Worm (Caenorhabditis elegans) whole organism, L2 larva: Measurements from ENCODE around the gene F08G12.3.

ENCODE experiments used
- Y55F3AM.14 ChIP-seq: fragments of 200-800 bp; sonication (Bioruptor generic); optimal IDR thresholded peaks from 2 replicates; lab custom pipeline; 2018; ENCODE audit warnings: mild to moderate bottlenecking, missing genetic modification characterization, missing compliant biosample characterization
- ZK546.5 ChIP-seq: sonication (generic microtip); optimal IDR thresholded peaks from 2 replicates; lab custom pipeline; 2017; ENCODE audit warnings: missing biosample characterization, missing genetic modification characterization
- aly-2 ChIP-seq: fragments of 150-350 bp; optimal IDR thresholded peaks from 2 replicates; lab custom pipeline; 2014; ENCODE audit warnings: missing biosample characterization, missing genetic modification characterization
- lin-39 ChIP-seq: fragments of 150-350 bp; optimal IDR thresholded peaks from 2 replicates; lab custom pipeline; 2014; ENCODE audit warnings: missing biosample characterization, missing genetic modification reagents, missing genetic modification characterization
- mdl-1 ChIP-seq, 2 experiments: fragments of 150-350 bp in 1 of 2; sonication (generic microtip) in 1 of 2; optimal IDR thresholded peaks; 2 replicates each; lab custom pipeline; 2017; ENCODE audit warnings: missing biosample characterization in 2 of 2, missing genetic modification characterization in 2 of 2
- nhr-21 ChIP-seq: fragments of 150-350 bp; optimal IDR thresholded peaks from 2 replicates; lab custom pipeline; 2014; ENCODE audit warnings: missing biosample characterization, missing genetic modification characterization
- nhr-237 ChIP-seq: fragments of 150-350 bp; optimal IDR thresholded peaks from 2 replicates; lab custom pipeline; 2014; ENCODE audit warnings: missing biosample characterization, missing genetic modification characterization
- nhr-25 ChIP-seq: fragments of 150-350 bp; sonication (generic microtip); optimal IDR thresholded peaks from 3 replicates; lab custom pipeline; 2014; ENCODE audit warnings: missing biosample characterization, missing genetic modification characterization
- skn-1 ChIP-seq: sonication (generic microtip); optimal IDR thresholded peaks from 2 replicates; lab custom pipeline; 2017; ENCODE audit warnings: missing biosample characterization, missing genetic modification characterization
- snpc-4 ChIP-seq: fragments of 150-350 bp; optimal IDR thresholded peaks from 2 replicates; lab custom pipeline; 2014; ENCODE audit warnings: missing biosample characterization, missing genetic modification characterization
- unc-55 ChIP-seq: fragments of 150-350 bp; sonication (generic microtip); optimal IDR thresholded peaks from 3 replicates; lab custom pipeline; 2014; ENCODE audit warnings: missing biosample characterization, missing genetic modification reagents, missing genetic modification characterization
- unc-62 ChIP-seq: fragments of 150-350 bp; optimal IDR thresholded peaks from 2 replicates; lab custom pipeline; 2014; ENCODE audit warnings: missing biosample characterization, missing genetic modification reagents, missing genetic modification characterization
- zag-1 ChIP-seq: fragments of 150-350 bp; optimal IDR thresholded peaks from 2 replicates; lab custom pipeline; 2014; ENCODE audit warnings: missing biosample characterization, missing genetic modification characterization
- ztf-4 ChIP-seq: fragments of 150-350 bp; optimal IDR thresholded peaks from 2 replicates; lab custom pipeline; 2014; ENCODE audit warnings: missing biosample characterization, missing genetic modification characterization

DNA sequence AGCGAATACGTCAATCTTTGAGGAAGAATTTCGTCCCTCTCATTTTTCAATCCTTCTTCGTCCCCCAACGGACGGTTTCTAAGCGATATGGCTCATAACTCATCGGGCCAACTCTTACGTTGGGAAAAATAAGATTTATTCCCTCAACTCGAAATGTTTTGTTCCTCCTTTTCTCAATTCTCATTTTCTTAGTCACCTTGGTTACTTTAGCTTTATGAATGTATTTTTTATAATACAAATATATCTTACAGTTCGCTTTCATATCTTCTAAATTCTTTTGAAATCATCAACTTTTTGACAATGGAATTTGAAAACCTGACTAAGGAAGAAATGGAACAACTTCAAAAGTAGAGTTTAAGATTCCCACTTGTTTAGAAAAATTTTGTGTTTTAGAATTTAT, 29.4 kb downstream of the F08G12.3 start, which contains the start of gene npr-9:
- TF ChIP-seq unc-62 (GFP tag; lab: Kevin White, UChicago) = no peak
- no peak for TF ChIP-seq mdl-1 (tag; optimal IDR thresholded peaks at IDR 0.05; lab: Kevin White, UChicago)
- no peak for TF ChIP-seq lin-39 (tag; lab: Kevin White, UChicago)
- TF ChIP-seq aly-2 (tag; lab: Kevin White, UChicago) = no peak
- no peak for TF ChIP-seq Y55F3AM.14
- TF ChIP-seq unc-55 (GFP tag; lab: Kevin White, UChicago) = no peak
- no peak for TF ChIP-seq skn-1 (tag; lab: Kevin White, UChicago)
- no peak for TF ChIP-seq nhr-21 (tag; lab: Kevin White, UChicago)
- no peak for TF ChIP-seq snpc-4
- TF ChIP-seq zag-1 (tag; lab: Kevin White, UChicago) = no peak
- no peak for TF ChIP-seq nhr-25
- TF ChIP-seq ztf-4 (tag; lab: Kevin White, UChicago) = no peak
- no peak for TF ChIP-seq ZK546.5 (tag; lab: Kevin White, UChicago)
- no peak for TF ChIP-seq nhr-237 (tag; lab: Kevin White, UChicago)
